Worm (Caenorhabditis elegans): ENCODE measurements around the gene drn-1.

- TF ChIP-seq nhr-76 (tag; optimal IDR thresholded peaks at IDR 0.05) (no peak), aly-2 (tag; optimal IDR thresholded peaks at IDR 0.05) (no peak)
Measured at ce11 chrII:5235758-5236157, 35.9 kb downstream of the drn-1 start, which contains the start of gene pho-1.
